Worm (Caenorhabditis elegans) whole organism, L2 larva: Measurements from ENCODE around the gene ztf-25.

Experiments
- ama-1 ChIP-seq: fragments of 150-350 bp; optimal IDR thresholded peaks from 2 replicates; lab custom pipeline; 2018; ENCODE audit warnings: inconsistent platforms
- lin-39 ChIP-seq: fragments of 150-350 bp; optimal IDR thresholded peaks from 2 replicates; lab custom pipeline; 2014; ENCODE audit warnings: missing biosample characterization, missing genetic modification reagents, missing genetic modification characterization
- unc-62 ChIP-seq: fragments of 150-350 bp; optimal IDR thresholded peaks from 2 replicates; lab custom pipeline; 2014; ENCODE audit warnings: missing biosample characterization, missing genetic modification reagents, missing genetic modification characterization

- TF ChIP-seq ama-1 (lab: Kevin White, UChicago) (no peak), lin-39 (no peak), unc-62 (GFP tag; lab: Kevin White, UChicago) (no peak)
Observed at ce11 chrV:17628566-17628965, 26.9 kb downstream of the ztf-25 start, which contains the start of gene F57G4.10.
